Worm (Caenorhabditis elegans) whole organism, young adult: ENCODE measurements around the gene ymel-1.
A peak's percentile ranks its signal among the peaks of the same experiment; 100 is the strongest.

Experiments
- B0019.2 ChIP-seq: fragments of 200-800 bp; sonication (Bioruptor generic); conservative IDR thresholded peaks from 2 replicates; pipeline ENCODE4 v1.3.6; 2022; ENCODE audit warnings: missing genetic modification reagents, missing genetic modification characterization, missing compliant biosample characterization
- B0336.3 ChIP-seq: fragments of 200-800 bp; sonication (Bioruptor generic); IDR thresholded peaks from 2 replicates; pipeline ENCODE4 v1.3.6; 2022; ENCODE audit warnings: missing genetic modification characterization, missing compliant biosample characterization
- D2030.7 ChIP-seq: fragments of 200-800 bp; sonication (Bioruptor generic); IDR thresholded peaks from 2 replicates; pipeline ENCODE4 v1.3.6; 2022; ENCODE audit warnings: missing genetic modification reagents, missing genetic modification characterization, missing compliant biosample characterization
- F23B12.7 ChIP-seq: sonication (generic microtip); optimal IDR thresholded peaks from 2 replicates; lab custom pipeline; 2017; ENCODE audit warnings: missing genetic modification characterization, mild to moderate bottlenecking, missing compliant biosample characterization, antibody characterized with exemption, moderate library complexity; ENCODE audit not compliant: insufficient read depth
- F39B2.1 ChIP-seq: fragments of 200-800 bp; sonication (Bioruptor generic); IDR thresholded peaks from 2 replicates; pipeline ENCODE4 v1.3.6; 2022; ENCODE audit warnings: missing genetic modification reagents, missing genetic modification characterization, missing compliant biosample characterization
- F49E8.2 ChIP-seq: sonication (generic microtip); optimal IDR thresholded peaks from 3 replicates; lab custom pipeline; 2017; ENCODE audit warnings: missing genetic modification characterization, mild to moderate bottlenecking, missing compliant biosample characterization, antibody characterized with exemption, moderate library complexity; ENCODE audit not compliant: insufficient read depth
- F52B5.7 ChIP-seq: sonication (generic microtip); optimal IDR thresholded peaks from 2 replicates; lab custom pipeline; 2016; ENCODE audit warnings: mild to moderate bottlenecking, missing genetic modification characterization, missing compliant biosample characterization
- Y56A3A.18 ChIP-seq: fragments of 200-800 bp; sonication (Bioruptor generic); IDR thresholded peaks from 2 replicates; pipeline ENCODE4 v1.3.6; 2022; ENCODE audit warnings: missing genetic modification reagents, missing genetic modification characterization, missing compliant biosample characterization
- Y79H2A.3 ChIP-seq: fragments of 200-800 bp; sonication (Bioruptor generic); conservative IDR thresholded peaks from 2 replicates; pipeline ENCODE4 v1.3.6; 2022; ENCODE audit warnings: missing genetic modification reagents, missing genetic modification characterization, missing compliant biosample characterization
- Y95B8A.8 ChIP-seq: fragments of 200-800 bp; sonication (Bioruptor generic); IDR thresholded peaks from 2 replicates; pipeline ENCODE4 v1.3.6; 2022; ENCODE audit warnings: missing genetic modification reagents, missing genetic modification characterization, missing compliant biosample characterization
- ZK185.1 ChIP-seq: sonication (generic microtip); optimal IDR thresholded peaks from 2 replicates; lab custom pipeline; 2016; ENCODE audit warnings: mild to moderate bottlenecking, missing genetic modification characterization, missing compliant biosample characterization; ENCODE audit not compliant: poor library complexity, severe bottlenecking
- ama-1 ChIP-seq, 3 experiments: fragments of 150-350 bp in 1 of 3; sonication (generic microtip) in 2 of 3; optimal IDR thresholded peaks; 2 replicates each; lab custom pipeline; 2014 to 2018; ENCODE audit warnings: missing biosample characterization in 2 of 3, missing genetic modification characterization in 2 of 3, missing genetic modification reagents in 2 of 3
- athp-1 ChIP-seq: sonication (generic microtip); optimal IDR thresholded peaks from 2 replicates; lab custom pipeline; 2017; ENCODE audit warnings: mild to moderate bottlenecking, missing genetic modification characterization, missing compliant biosample characterization
- attf-5 ChIP-seq: fragments of 200-800 bp; sonication (Bioruptor generic); optimal IDR thresholded peaks from 2 replicates; lab custom pipeline; 2018; ENCODE audit warnings: mild to moderate bottlenecking, missing genetic modification characterization, missing compliant biosample characterization
- ccch-3 ChIP-seq: fragments of 200-800 bp; sonication (Bioruptor generic); optimal IDR thresholded peaks from 2 replicates; lab custom pipeline; 2018; ENCODE audit warnings: mild to moderate bottlenecking, missing genetic modification characterization, missing compliant biosample characterization
- cebp-2 ChIP-seq: fragments of 200-800 bp; sonication (Bioruptor generic); IDR thresholded peaks from 2 replicates; pipeline ENCODE4 v1.3.6; 2022; ENCODE audit warnings: missing genetic modification characterization, missing compliant biosample characterization
- dox-1 ChIP-seq: fragments of 200-800 bp; sonication (Bioruptor generic); IDR thresholded peaks from 2 replicates; pipeline ENCODE4 v1.3.6; 2022; ENCODE audit warnings: missing genetic modification reagents, missing genetic modification characterization, missing compliant biosample characterization
- efl-1 ChIP-seq: fragments of 150-350 bp; optimal IDR thresholded peaks from 2 replicates; lab custom pipeline; 2014; ENCODE audit warnings: missing biosample characterization, missing genetic modification reagents, missing genetic modification characterization
- gei-17 ChIP-seq: fragments of 200-800 bp; sonication (Bioruptor generic); optimal IDR thresholded peaks from 2 replicates; lab custom pipeline; 2018; ENCODE audit warnings: mild to moderate bottlenecking, missing genetic modification characterization, missing compliant biosample characterization
- him-1 ChIP-seq: sonication (generic microtip); optimal IDR thresholded peaks from 2 replicates; lab custom pipeline; 2016; ENCODE audit warnings: missing genotype, missing genetic modification reagents, missing genetic modification characterization, missing compliant biosample characterization
- let-607 ChIP-seq, 2 experiments: fragments of 200-800 bp in 1 of 2; sonication (Bioruptor generic) in 1 of 2; sonication (generic microtip) in 1 of 2; optimal IDR thresholded peaks; 2 replicates each; lab custom pipeline; 2016 to 2018; ENCODE audit warnings: mild to moderate bottlenecking in 2 of 2, missing compliant biosample characterization in 2 of 2, missing genetic modification characterization in 2 of 2, moderate library complexity in 2 of 2, missing genotype in 1 of 2
- lin-35 ChIP-seq, 3 experiments: fragments of 150-350 bp in 2 of 3; sonication (generic microtip) in 1 of 3; optimal IDR thresholded peaks; 2 replicates each; lab custom pipeline; 2014 to 2018; ENCODE audit warnings: missing biosample characterization in 3 of 3, missing genetic modification characterization in 3 of 3, missing genetic modification reagents in 3 of 3
- lin-40 ChIP-seq: sonication (generic microtip); optimal IDR thresholded peaks from 2 replicates; lab custom pipeline; 2016; ENCODE audit warnings: missing genetic modification characterization, mild to moderate bottlenecking, missing compliant biosample characterization, missing genotype, missing genetic modification reagents
- lsy-27 ChIP-seq: sonication (generic microtip); optimal IDR thresholded peaks from 2 replicates; lab custom pipeline; 2017; ENCODE audit warnings: missing genetic modification characterization, mild to moderate bottlenecking, missing compliant biosample characterization, antibody characterized with exemption, missing genotype, borderline replicate concordance; ENCODE audit not compliant: insufficient read depth
- madf-3 ChIP-seq: fragments of 200-800 bp; sonication (Bioruptor generic); IDR thresholded peaks from 2 replicates; pipeline ENCODE4 v1.3.6; 2022; ENCODE audit warnings: missing genetic modification reagents, missing genetic modification characterization, missing compliant biosample characterization
- mcd-1 ChIP-seq: fragments of 200-800 bp; sonication (Bioruptor generic); IDR thresholded peaks from 2 replicates; pipeline ENCODE4 v1.3.6; 2022; ENCODE audit warnings: missing genetic modification reagents, missing genetic modification characterization, missing compliant biosample characterization
- mxl-1 ChIP-seq: sonication (generic microtip); optimal IDR thresholded peaks from 2 replicates; lab custom pipeline; 2016; ENCODE audit warnings: missing genetic modification characterization, missing compliant biosample characterization
- nfya-2 ChIP-seq: fragments of 200-800 bp; sonication (Bioruptor generic); IDR thresholded peaks from 2 replicates; pipeline ENCODE4 v1.3.6; 2022; ENCODE audit warnings: missing genetic modification reagents, missing genetic modification characterization, missing compliant biosample characterization
- nhr-120 ChIP-seq: fragments of 200-800 bp; sonication (Bioruptor generic); IDR thresholded peaks from 2 replicates; pipeline ENCODE4 v1.3.6; 2022; ENCODE audit warnings: missing genetic modification characterization, missing compliant biosample characterization
- nhr-90 ChIP-seq: sonication (generic microtip); optimal IDR thresholded peaks from 2 replicates; lab custom pipeline; 2016; ENCODE audit warnings: missing genotype, mild to moderate bottlenecking, missing genetic modification characterization, missing compliant biosample characterization
- pbrm-1 ChIP-seq: fragments of 200-800 bp; sonication (Bioruptor generic); IDR thresholded peaks from 2 replicates; pipeline ENCODE4 v1.3.6; 2022; ENCODE audit warnings: missing genetic modification reagents, missing genetic modification characterization, missing compliant biosample characterization
- rcor-1 ChIP-seq: fragments of 200-800 bp; sonication (Bioruptor generic); IDR thresholded peaks from 2 replicates; pipeline ENCODE4 v1.3.6; 2022; ENCODE audit warnings: missing genetic modification reagents, missing genetic modification characterization, missing compliant biosample characterization
- rpc-1 ChIP-seq, 2 experiments: fragments of 150-350 bp in 1 of 2; sonication (generic microtip) in 1 of 2; optimal IDR thresholded peaks; 2 replicates each; lab custom pipeline; 2014 to 2018; ENCODE audit warnings: missing biosample characterization in 1 of 2, missing genetic modification characterization in 1 of 2, missing genetic modification reagents in 1 of 2, missing genotype in 1 of 2
- sea-2 ChIP-seq: fragments of 200-800 bp; sonication (Bioruptor generic); IDR thresholded peaks from 2 replicates; pipeline ENCODE4 v1.3.6; 2022; ENCODE audit warnings: missing genetic modification characterization, missing compliant biosample characterization
- snpc-1.1 ChIP-seq: sonication (generic microtip); optimal IDR thresholded peaks from 2 replicates; lab custom pipeline; 2017; ENCODE audit warnings: missing genetic modification characterization, mild to moderate bottlenecking, missing compliant biosample characterization, antibody characterized with exemption, moderate library complexity, missing genotype, missing genetic modification reagents; ENCODE audit not compliant: insufficient read depth
- snpc-4 ChIP-seq, 5 experiments: fragments of 150-350 bp in 1 of 5; sonication (generic microtip) in 4 of 5; optimal IDR thresholded peaks; 2 replicates each; lab custom pipeline; 2014 to 2018; ENCODE audit warnings: missing genetic modification characterization in 5 of 5, missing biosample characterization in 3 of 5, antibody characterized with exemption in 2 of 5, mild to moderate bottlenecking in 2 of 5, missing compliant biosample characterization in 2 of 5, missing genotype in 2 of 5, moderate library complexity in 2 of 5, missing genetic modification reagents in 1 of 5
- tlf-1 ChIP-seq: fragments of 200-800 bp; sonication (Bioruptor generic); optimal IDR thresholded peaks from 2 replicates; lab custom pipeline; 2018; ENCODE audit warnings: mild to moderate bottlenecking, missing genetic modification characterization, missing compliant biosample characterization
- unc-130 ChIP-seq: sonication (generic microtip); optimal IDR thresholded peaks from 2 replicates; lab custom pipeline; 2016; ENCODE audit warnings: missing genetic modification reagents, missing genetic modification characterization, missing compliant biosample characterization
- xnd-1 ChIP-seq: sonication (generic microtip); optimal IDR thresholded peaks from 2 replicates; lab custom pipeline; 2016; ENCODE audit warnings: missing genotype, missing genetic modification reagents, missing genetic modification characterization, missing compliant biosample characterization
- ztf-25 ChIP-seq: fragments of 200-800 bp; sonication (Bioruptor generic); IDR thresholded peaks from 2 replicates; pipeline ENCODE4 v1.3.6; 2022; ENCODE audit warnings: missing genetic modification reagents, missing genetic modification characterization, missing compliant biosample characterization
- ztf-26 ChIP-seq: sonication (generic microtip); optimal IDR thresholded peaks from 2 replicates; lab custom pipeline; 2017; ENCODE audit warnings: missing genetic modification characterization, missing compliant biosample characterization
- ztf-28 ChIP-seq: fragments of 200-800 bp; sonication (Bioruptor generic); IDR thresholded peaks from 2 replicates; pipeline ENCODE4 v1.3.6; 2022; ENCODE audit warnings: missing genetic modification reagents, missing genetic modification characterization, missing compliant biosample characterization
- ztf-6 ChIP-seq: fragments of 200-800 bp; sonication (Bioruptor generic); IDR thresholded peaks from 2 replicates; pipeline ENCODE4 v1.3.6; 2022; ENCODE audit warnings: missing genetic modification reagents, missing genetic modification characterization, missing compliant biosample characterization

The ymel-1 gene

ce11 chrIII:10460427-10461163 lies 44.7 kb downstream of the ymel-1 start, which contains the start of gene ecps-1 (continued):
- TF ChIP-seq nhr-90 (tag; lab: Kevin White, UChicago) (no peak), F52B5.7 (no peak), tlf-1 (peak; percentile 75), Y95B8A.8 (peak; percentile 82), dox-1 (GFP tag; lab: Robert Waterston, UW) (peak; percentile 93), nhr-120 (GFP tag; lab: Robert Waterston, UW) (no peak), lsy-27 (tag; lab: Kevin White, UChicago) (peak; percentile 25), attf-5 (GFP tag; lab: Kevin White, UChicago) (peak; percentile 100), Y79H2A.3 (GFP tag; lab: Robert Waterston, UW) (peak; percentile 79), lin-35 (GFP tag; optimal IDR thresholded peaks at IDR 0.05; lab: Kevin White, UChicago) (peak in 1 of 3 experiments; percentile 66), ccch-3 (GFP tag; lab: Kevin White, UChicago) (peak; percentile 91), madf-3 (GFP tag; lab: Robert Waterston, UW) (peak; percentile 79; the same call in 1 of the 2 replicates), athp-1 (tag; lab: Kevin White, UChicago) (peak; percentile 91), efl-1 (GFP tag; lab: Kevin White, UChicago) (peak; percentile 64), ZK185.1 (peak; percentile 90), B0336.3 (no peak), lin-40 (tag; lab: Kevin White, UChicago) (peak; percentile 65), B0019.2 (GFP tag; lab: Robert Waterston, UW) (peak; percentile 80), F23B12.7 (tag; lab: Kevin White, UChicago) (peak; percentile 87), ztf-28 (GFP tag; lab: Robert Waterston, UW) (peak; percentile 96), D2030.7 (GFP tag; lab: Robert Waterston, UW) (peak; percentile 96), F49E8.2 (tag; lab: Kevin White, UChicago) (peak; percentile 84)

- 0 out of 2 replicates have a peak, but pooled peaks have one; percentile 70 for TF ChIP-seq sea-2 (GFP tag; lab: Robert Waterston, UW)
- no peak for TF ChIP-seq ama-1 (optimal IDR thresholded peaks at IDR 0.05; lab: Kevin White, UChicago)
- TF ChIP-seq ama-1 (GFP tag; optimal IDR thresholded peaks at IDR 0.05; lab: Kevin White, UChicago), result peak in 1 of 2 experiments; percentile 27
- TF ChIP-seq let-607 (tag; optimal IDR thresholded peaks at IDR 0.05; lab: Kevin White, UChicago), result peak; percentile 61 to 84
- TF ChIP-seq dox-1 (GFP tag; lab: Robert Waterston, UW), result peak; percentile 97
- peak; percentile 55 for TF ChIP-seq unc-130 (GFP tag; lab: Kevin White, UChicago)
- no peak for TF ChIP-seq Y56A3A.18
- 0 out of 2 replicates have a peak, but pooled peaks have one; percentile 76 for TF ChIP-seq ztf-6
- peak; percentile 42 for TF ChIP-seq mxl-1
- TF ChIP-seq snpc-1.1 (tag; lab: Kevin White, UChicago), result peak; percentile 71
- TF ChIP-seq snpc-4 (GFP tag; optimal IDR thresholded peaks at IDR 0.05; lab: Kevin White, UChicago), result peak; percentile 69
- TF ChIP-seq snpc-4 (tag; optimal IDR thresholded peaks at IDR 0.05; lab: Kevin White, UChicago), result peak; percentile 6 to 84 (median 62)
- TF ChIP-seq ztf-25 (GFP tag; lab: Robert Waterston, UW), result peak; percentile 96
- TF ChIP-seq nfya-2, result no peak
- peak; percentile 57 for TF ChIP-seq rpc-1 (optimal IDR thresholded peaks at IDR 0.05; lab: Kevin White, UChicago)
- TF ChIP-seq rpc-1 (tag; optimal IDR thresholded peaks at IDR 0.05; lab: Kevin White, UChicago), result no peak
- TF ChIP-seq cebp-2 (GFP tag; lab: Robert Waterston, UW), result peak; percentile 74; the same call in 1 of the 2 replicates
- TF ChIP-seq ztf-26 (tag; lab: Kevin White, UChicago), result peak; percentile 61
- peak; percentile 77 for TF ChIP-seq efl-1 (GFP tag; lab: Kevin White, UChicago)
- 0 out of 2 replicates have a peak, but pooled peaks have one; percentile 48 for TF ChIP-seq F39B2.1 (GFP tag; lab: Robert Waterston, UW)
- peak; percentile 90 for TF ChIP-seq Y95B8A.8
- TF ChIP-seq rcor-1 (GFP tag; lab: Robert Waterston, UW), result peak; percentile 91
- peak; percentile 49 for TF ChIP-seq gei-17 (GFP tag; lab: Kevin White, UChicago)
- TF ChIP-seq mcd-1 (GFP tag; lab: Robert Waterston, UW), result peak; percentile 96
- peak; percentile 55 for TF ChIP-seq xnd-1 (tag; lab: Kevin White, UChicago)
- TF ChIP-seq tlf-1, result peak; percentile 82
- no peak for TF ChIP-seq him-1
- TF ChIP-seq pbrm-1, result peak; percentile 95
- TF ChIP-seq lin-35 (GFP tag; optimal IDR thresholded peaks at IDR 0.05; lab: Kevin White, UChicago), result peak in 2 of 3 experiments; percentile 70 to 80
Measured at ce11 chrIII:10461164-10461546, 45.2 kb downstream of the ymel-1 start, which contains the start of gene atx-2. Gene atx-2 (plus strand): TSS chrIII:10461389.
